Worm (Caenorhabditis elegans) whole organism, mixed stage, embryonic: ENCODE data around the gene enpp-1.

ENCODE experiments used
- elt-1 ChIP-seq: sonication (generic microtip); optimal IDR thresholded peaks from 2 replicates; lab custom pipeline; 2017; ENCODE audit warnings: missing genetic modification characterization, mild to moderate bottlenecking, missing compliant biosample characterization, antibody characterized with exemption, moderate library complexity, borderline replicate concordance; ENCODE audit not compliant: insufficient read depth
- ham-2 ChIP-seq: fragments of 200-800 bp; sonication (Bioruptor generic); optimal IDR thresholded peaks from 2 replicates; lab custom pipeline; 2018; ENCODE audit warnings: mild to moderate bottlenecking, missing genetic modification characterization, missing compliant biosample characterization
- sptf-1 ChIP-seq: sonication (generic microtip); optimal IDR thresholded peaks from 2 replicates; lab custom pipeline; 2017; ENCODE audit warnings: mild to moderate bottlenecking, missing genetic modification characterization, moderate library complexity, missing compliant biosample characterization
- tbx-8 ChIP-seq: fragments of 200-800 bp; sonication (Bioruptor generic); optimal IDR thresholded peaks from 2 replicates; lab custom pipeline; 2018; ENCODE audit warnings: mild to moderate bottlenecking, missing genetic modification characterization, moderate library complexity, missing compliant biosample characterization
- unc-62 ChIP-seq: fragments of 150-350 bp; optimal IDR thresholded peaks from 2 replicates; lab custom pipeline; 2014; ENCODE audit warnings: missing biosample characterization, missing genetic modification reagents, missing genetic modification characterization

- TF ChIP-seq elt-1 (tag; lab: Kevin White, UChicago) (no peak), ham-2 (no peak), unc-62 (no peak), sptf-1 (no peak), tbx-8 (no peak)
These were observed 35.8 kb downstream of the enpp-1 start for ce11 chrV:12167031-12167430.
